Worm (Caenorhabditis elegans) whole organism, early embryonic: ENCODE results near the gene ddo-3.

ENCODE experiments used
- B0310.2 ChIP-seq: sonication (generic microtip); optimal IDR thresholded peaks from 2 replicates; lab custom pipeline; 2016; ENCODE audit warnings: mild to moderate bottlenecking, missing genetic modification characterization, missing compliant biosample characterization
- F13C5.2 ChIP-seq: sonication (generic microtip); optimal IDR thresholded peaks from 2 replicates; lab custom pipeline; 2017; ENCODE audit warnings: mild to moderate bottlenecking, missing genetic modification characterization, inconsistent platforms, missing compliant biosample characterization
- aly-1 ChIP-seq: sonication (generic microtip); optimal IDR thresholded peaks from 2 replicates; lab custom pipeline; 2016; ENCODE audit warnings: missing genetic modification characterization, missing compliant biosample characterization
- ama-1 ChIP-seq: fragments of 150-350 bp; optimal IDR thresholded peaks from 2 replicates; lab custom pipeline; 2014
- ceh-13 ChIP-seq: fragments of 200-800 bp; sonication (Bioruptor generic); optimal IDR thresholded peaks from 2 replicates; lab custom pipeline; 2018; ENCODE audit warnings: mild to moderate bottlenecking, missing genetic modification characterization, missing compliant biosample characterization
- ceh-36 ChIP-seq: sonication (generic microtip); optimal IDR thresholded peaks from 2 replicates; lab custom pipeline; 2016; ENCODE audit warnings: missing genetic modification characterization, inconsistent platforms, missing compliant biosample characterization
- ets-7 ChIP-seq: sonication (generic microtip); optimal IDR thresholded peaks from 2 replicates; lab custom pipeline; 2016; ENCODE audit warnings: missing genotype, missing genetic modification characterization, missing compliant biosample characterization
- flt-1 ChIP-seq: fragments of 200-800 bp; sonication (Bioruptor generic); IDR thresholded peaks from 2 replicates; pipeline ENCODE4 v1.3.6; 2022; ENCODE audit warnings: missing genetic modification characterization, missing compliant biosample characterization
- hmbx-1 ChIP-seq: sonication (generic microtip); optimal IDR thresholded peaks from 2 replicates; lab custom pipeline; 2016; ENCODE audit warnings: mild to moderate bottlenecking, missing genetic modification characterization, missing compliant biosample characterization
- hmg-4 ChIP-seq: fragments of 200-800 bp; sonication (Bioruptor generic); optimal IDR thresholded peaks from 2 replicates; lab custom pipeline; 2018; ENCODE audit warnings: mild to moderate bottlenecking, missing genetic modification characterization, missing compliant biosample characterization
- hnd-1 ChIP-seq: sonication (generic microtip); optimal IDR thresholded peaks from 2 replicates; lab custom pipeline; 2016; ENCODE audit warnings: missing genetic modification characterization, missing compliant biosample characterization
- pes-1 ChIP-seq: fragments of 200-800 bp; sonication (Bioruptor generic); IDR thresholded peaks from 2 replicates; pipeline ENCODE4 v1.3.6; 2022; ENCODE audit warnings: missing genetic modification reagents, missing genetic modification characterization, missing compliant biosample characterization
- scrt-1 ChIP-seq: fragments of 200-800 bp; sonication (Bioruptor generic); IDR thresholded peaks from 2 replicates; pipeline ENCODE4 v1.3.6; 2022; ENCODE audit warnings: missing genetic modification characterization, missing compliant biosample characterization
- sea-1 ChIP-seq: fragments of 200-800 bp; sonication (Bioruptor generic); conservative IDR thresholded peaks from 2 replicates; pipeline ENCODE4 v1.3.6; 2022; ENCODE audit warnings: missing genetic modification characterization, missing compliant biosample characterization
- tbx-37 ChIP-seq: fragments of 200-800 bp; sonication (Bioruptor generic); conservative IDR thresholded peaks from 2 replicates; pipeline ENCODE4 v1.3.6; 2022; ENCODE audit warnings: missing genetic modification reagents, missing genetic modification characterization, missing compliant biosample characterization
- tra-4 ChIP-seq: sonication (generic microtip); optimal IDR thresholded peaks from 2 replicates; lab custom pipeline; 2017; ENCODE audit warnings: missing genetic modification characterization, missing compliant biosample characterization

ddo-3 gene

DNA sequence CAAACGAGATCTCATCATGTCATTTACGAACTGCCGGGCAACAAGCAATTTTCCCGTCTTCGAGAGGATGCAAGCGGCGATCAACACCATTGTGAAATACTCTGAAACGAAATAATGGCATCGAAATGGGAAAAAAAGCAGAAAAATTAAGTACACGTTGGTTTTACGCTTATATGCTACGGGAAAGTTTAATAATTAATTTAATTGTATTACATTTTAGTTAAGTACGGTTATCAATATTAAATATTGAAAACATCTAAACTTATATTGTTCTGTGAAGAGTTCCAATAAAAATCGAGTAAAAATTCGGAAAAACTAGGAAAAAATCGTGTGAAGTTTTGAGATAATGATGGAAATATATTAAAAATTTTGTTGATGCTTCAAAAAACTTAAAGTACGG is 37.2 kb downstream of the ddo-3 start, which contains the start of gene copd-1:
Gene copd-1 (minus strand): TSS at position 101 of the 400 bp plus-strand sequence.
- TF ChIP-seq flt-1 (GFP tag; lab: Robert Waterston, UW) (no peak), ceh-36 (tag; lab: Kevin White, UChicago) (no peak), tra-4 (no peak), sea-1 (GFP tag; lab: Robert Waterston, UW) (no peak), ama-1 (no peak), aly-1 (no peak), B0310.2 (no peak), hnd-1 (tag; lab: Kevin White, UChicago) (no peak), pes-1 (GFP tag; lab: Robert Waterston, UW) (no peak)

DNA sequence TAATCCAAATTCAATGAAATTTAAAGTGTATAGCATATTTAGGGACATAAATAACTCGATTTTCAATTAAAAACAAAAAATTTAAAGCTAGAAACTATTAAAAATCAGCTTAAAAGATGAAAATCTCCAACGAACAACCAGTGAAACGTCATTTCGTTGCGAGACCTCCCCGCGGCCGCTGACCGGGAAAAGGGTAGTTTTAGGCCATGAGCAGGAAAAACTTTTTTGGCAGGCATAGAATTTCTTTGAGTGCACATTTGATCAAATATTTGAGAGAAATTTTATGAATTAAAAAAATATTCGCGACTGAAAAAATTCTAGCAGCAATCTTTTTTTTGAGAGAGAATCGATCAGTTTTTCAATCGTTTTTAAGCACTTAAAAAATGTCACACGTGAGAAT is 37.7 kb downstream of the ddo-3 start:
- TF ChIP-seq aly-1 (no peak), ceh-13 (GFP tag; lab: Kevin White, UChicago) (no peak), hnd-1 (tag; lab: Kevin White, UChicago) (no peak), hmg-4 (GFP tag; lab: Kevin White, UChicago) (no peak), ceh-36 (tag; lab: Kevin White, UChicago) (no peak), flt-1 (GFP tag; lab: Robert Waterston, UW) (no peak), tbx-37 (GFP tag; lab: Robert Waterston, UW) (no peak), scrt-1 (GFP tag; lab: Robert Waterston, UW) (no peak), hmbx-1 (no peak), F13C5.2 (tag; lab: Kevin White, UChicago) (no peak), ets-7 (no peak)
